Fruit fly (Drosophila melanogaster): Measurements from ENCODE around the gene CG5653.

CG5653 gene

DNA sequence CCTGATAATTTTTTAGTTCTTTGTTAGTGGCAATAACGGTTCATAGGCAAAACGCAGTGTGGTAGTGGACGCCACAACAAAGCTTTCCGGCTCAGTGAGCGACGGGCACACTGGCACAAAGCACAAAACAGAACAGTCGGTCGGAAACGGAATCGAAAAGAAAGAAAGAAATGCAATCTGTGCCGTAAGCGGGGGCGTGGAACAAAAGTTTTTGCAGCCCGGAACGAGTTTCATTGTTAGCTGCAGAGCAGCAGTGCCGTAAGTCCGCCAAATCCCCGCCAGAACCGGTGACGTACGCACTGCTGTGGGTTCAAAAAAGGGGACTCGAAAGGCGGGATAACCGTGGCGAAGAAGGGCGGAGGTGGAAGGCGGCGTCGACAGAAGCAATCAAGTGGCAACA, 2.3 kb upstream of the CG5653 start, which contains the start of gene CG5026 (continued):
- TF ChIP-seq CG10209 (GFP tag; optimal IDR thresholded peaks at IDR 0.05), result no peak
- no peak for TF ChIP-seq Lim3 (GFP tag; IDR thresholded peaks at IDR 0.05)
- TF ChIP-seq CG18764 (GFP tag; optimal IDR thresholded peaks at IDR 0.05), result no peak
- no peak for TF ChIP-seq CG17361 (GFP tag; IDR thresholded peaks at IDR 0.05)
- TF ChIP-seq pb (GFP tag; optimal IDR thresholded peaks at IDR 0.05), result no peak
- TF ChIP-seq slbo (GFP tag; IDR thresholded peaks at IDR 0.05), result no peak
- no peak for TF ChIP-seq HLH54F (GFP tag; optimal IDR thresholded peaks at IDR 0.05)
- TF ChIP-seq yki (optimal IDR thresholded peaks at IDR 0.05), result no peak
- no peak for TF ChIP-seq Dip3 (GFP tag; optimal IDR thresholded peaks at IDR 0.05)
- TF ChIP-seq Asciz (GFP tag; optimal IDR thresholded peaks at IDR 0.05), result no peak
- no peak for TF ChIP-seq CG4360 (GFP tag; IDR thresholded peaks at IDR 0.05)
- no peak for TF ChIP-seq Dip2 (GFP tag; IDR thresholded peaks at IDR 0.05)
- no peak for TF ChIP-seq CG10147 (GFP tag; optimal IDR thresholded peaks at IDR 0.05)
- TF ChIP-seq h (optimal IDR thresholded peaks at IDR 0.05), result no peak
- TF ChIP-seq MTF-1 (GFP tag; optimal IDR thresholded peaks at IDR 0.05; ENCODE audit: borderline replicate concordance), result no peak
- no peak for TF ChIP-seq Optix (GFP tag; IDR thresholded peaks at IDR 0.05)
- TF ChIP-seq Doc3 (GFP tag; IDR thresholded peaks at IDR 0.05; ENCODE audit: partially characterized antibody), result no peak
- TF ChIP-seq Myb (GFP tag; optimal IDR thresholded peaks at IDR 0.05), result peak; percentile 81
- no peak for TF ChIP-seq Poxn (GFP tag; IDR thresholded peaks at IDR 0.05)
- TF ChIP-seq CrebB (tag; optimal IDR thresholded peaks at IDR 0.05), result no peak
- no peak for TF ChIP-seq CG10321 (GFP tag; IDR thresholded peaks at IDR 0.05)
- no peak for TF ChIP-seq CG9932 (GFP tag; IDR thresholded peaks at IDR 0.05)
- 0 out of 2 replicates have a peak, but pooled peaks have one; percentile 31 for TF ChIP-seq sna (GFP tag; IDR thresholded peaks at IDR 0.05; ENCODE audit: partially characterized antibody)
- no peak for TF ChIP-seq Vsx1 (GFP tag; optimal IDR thresholded peaks at IDR 0.05)
- no peak for TF ChIP-seq Camta (GFP tag; optimal IDR thresholded peaks at IDR 0.05)
- no peak for TF ChIP-seq CG6854 (GFP tag; optimal IDR thresholded peaks at IDR 0.05)
- TF ChIP-seq Sry-β (GFP tag; optimal IDR thresholded peaks at IDR 0.05), result no peak
- TF ChIP-seq eyg (GFP tag; optimal IDR thresholded peaks at IDR 0.05), result no peak
- TF ChIP-seq sisA (GFP tag; IDR thresholded peaks at IDR 0.05), result no peak
- TF ChIP-seq CG15011 (GFP tag; optimal IDR thresholded peaks at IDR 0.05), result no peak
- no peak for TF ChIP-seq CG9727 (GFP tag; optimal IDR thresholded peaks at IDR 0.05)
- no peak for TF ChIP-seq wdn (GFP tag; IDR thresholded peaks at IDR 0.05)
- no peak for TF ChIP-seq BtbVII (GFP tag; optimal IDR thresholded peaks at IDR 0.05)
- no peak for TF ChIP-seq Max (GFP tag; optimal IDR thresholded peaks at IDR 0.05)
- TF ChIP-seq psq (GFP tag; optimal IDR thresholded peaks at IDR 0.05), result peak; percentile 52
- no peak for TF ChIP-seq CG17612 (GFP tag; IDR thresholded peaks at IDR 0.05)
- TF ChIP-seq CG7271 (tag; optimal IDR thresholded peaks at IDR 0.05), result no peak
- no peak for TF ChIP-seq br (optimal IDR thresholded peaks at IDR 0.05)
- TF ChIP-seq gfzf (GFP tag; optimal IDR thresholded peaks at IDR 0.05), result peak; percentile 83
- TF ChIP-seq Nf-YB (GFP tag; optimal IDR thresholded peaks at IDR 0.05), result no peak
- TF ChIP-seq CG17568 (GFP tag; optimal IDR thresholded peaks at IDR 0.05), result no peak
- TF ChIP-seq CG4730 (GFP tag; IDR thresholded peaks at IDR 0.05), result no peak
- no peak for TF ChIP-seq sr (GFP tag; IDR thresholded peaks at IDR 0.05)
- TF ChIP-seq CG10543 (GFP tag; optimal IDR thresholded peaks at IDR 0.05), result no peak
- no peak for TF ChIP-seq amos (GFP tag; IDR thresholded peaks at IDR 0.05; ENCODE audit: partially characterized antibody)
- TF ChIP-seq Adf1 (GFP tag; IDR thresholded peaks at IDR 0.05), result no peak
- TF ChIP-seq CG34376 (GFP tag; optimal IDR thresholded peaks at IDR 0.05), result no peak
- TF ChIP-seq pzg (GFP tag; optimal IDR thresholded peaks at IDR 0.05), result peak; percentile 71
- TF ChIP-seq CG8281 (tag; optimal IDR thresholded peaks at IDR 0.05), result no peak
- TF ChIP-seq CG4820 (GFP tag; optimal IDR thresholded peaks at IDR 0.05), result no peak
- TF ChIP-seq crp (GFP tag; optimal IDR thresholded peaks at IDR 0.05), result peak in 1 of 2 experiments; percentile 7
- TF ChIP-seq CG2199 (GFP tag; IDR thresholded peaks at IDR 0.05), result no peak
- TF ChIP-seq CG9437 (GFP tag; optimal IDR thresholded peaks at IDR 0.05), result no peak
